Fruit fly (Drosophila melanogaster) whole organism: ENCODE measurements around the gene CG32243.

Source experiments
- CG8478 ChIP-seq: fragments of >200 bp; optimal IDR thresholded peaks from 2 replicates; lab custom pipeline; 2018; ENCODE audit warnings: inconsistent platforms
- Dll ChIP-seq: fragments of >200 bp; optimal IDR thresholded peaks from 2 replicates; lab custom pipeline; 2017
- pan ChIP-seq: fragments of >200 bp; optimal IDR thresholded peaks from 2 replicates; lab custom pipeline; 2017
- psq ChIP-seq: fragments of >200 bp; optimal IDR thresholded peaks from 2 replicates; lab custom pipeline; 2017
- usp ChIP-seq: fragments of >200 bp; optimal IDR thresholded peaks from 2 replicates; lab custom pipeline; 2017; ENCODE audit warnings: missing biosample characterization, missing genetic modification characterization, mixed read lengths

- TF ChIP-seq CG8478 (lab: Kevin White, UChicago): no peak
- TF ChIP-seq usp: no peak
- no peak for TF ChIP-seq psq (lab: Kevin White, UChicago)
- no peak for TF ChIP-seq pan (lab: Kevin White, UChicago)
- TF ChIP-seq Dll (lab: Kevin White, UChicago): no peak
Observed at dm6 chr3L:4590051-4590450, 49.0 kb upstream of the CG32243 start.
